Fruit fly (Drosophila melanogaster) whole organism, embryonic: Measurements from ENCODE around the gene Nckx30C.
A peak's percentile ranks its signal among the peaks of the same experiment; 100 is the strongest.

Source experiments
- ATbp ChIP-seq: fragments of 200-800 bp; sonication (Bioruptor generic); optimal IDR thresholded peaks from 2 replicates; lab custom pipeline; 2017; ENCODE audit warnings: missing biosample characterization, mild to moderate bottlenecking, missing genetic modification characterization, missing genetic modification reagents
- Atf3 ChIP-seq: fragments of 200-800 bp; sonication (Bioruptor generic); optimal IDR thresholded peaks from 3 replicates; lab custom pipeline; 2016; ENCODE audit warnings: missing biosample characterization, missing genetic modification characterization
- Awh ChIP-seq: fragments of 200-800 bp; sonication (Bioruptor generic); IDR thresholded peaks from 2 replicates; pipeline ENCODE4, ENCODE4 v1.3.6; 2022; ENCODE audit warnings: missing biosample characterization, missing genetic modification characterization
- CG12219 ChIP-seq: fragments of 200-800 bp; sonication (Bioruptor generic); optimal IDR thresholded peaks from 3 replicates; lab custom pipeline; 2018; ENCODE audit warnings: missing biosample characterization, mild to moderate bottlenecking, missing genetic modification characterization
- CG12769 ChIP-seq: fragments of 200-800 bp; sonication (Bioruptor generic); optimal IDR thresholded peaks from 2 replicates; lab custom pipeline; 2019; ENCODE audit warnings: missing biosample characterization, mild to moderate bottlenecking, missing genetic modification characterization, moderate library complexity
- CG14860 ChIP-seq: fragments of 200-800 bp; sonication (Bioruptor generic); IDR thresholded peaks from 3 replicates; pipeline ENCODE4 v1.3.6; 2022; ENCODE audit warnings: missing biosample characterization, missing genetic modification characterization; ENCODE audit not compliant: partially characterized antibody
- CG15269 ChIP-seq: fragments of 200-800 bp; sonication (Bioruptor generic); optimal IDR thresholded peaks from 2 replicates; lab custom pipeline; 2018; ENCODE audit warnings: missing biosample characterization, mild to moderate bottlenecking, missing genetic modification characterization, moderate library complexity
- CG17359 ChIP-seq: fragments of 200-800 bp; sonication (Bioruptor generic); optimal IDR thresholded peaks from 3 replicates; lab custom pipeline; 2018; ENCODE audit warnings: missing biosample characterization, mild to moderate bottlenecking, missing genetic modification characterization, moderate library complexity
- CG18262 ChIP-seq: fragments of 200-800 bp; optimal IDR thresholded peaks from 3 replicates; lab custom pipeline; 2019; ENCODE audit warnings: missing biosample characterization, mild to moderate bottlenecking, missing genetic modification characterization, moderate library complexity
- CG2120 ChIP-seq: fragments of 200-800 bp; sonication (Bioruptor generic); optimal IDR thresholded peaks from 3 replicates; lab custom pipeline; 2016; ENCODE audit warnings: missing biosample characterization, missing genetic modification characterization
- CG2129 ChIP-seq: fragments of 200-800 bp; sonication (Bioruptor generic); IDR thresholded peaks from 2 replicates; pipeline ENCODE4 v1.3.6; 2022; ENCODE audit warnings: missing biosample characterization, missing genetic modification characterization; ENCODE audit not compliant: partially characterized antibody
- CG2202 ChIP-seq: fragments of 200-800 bp; sonication (Bioruptor generic); optimal IDR thresholded peaks from 2 replicates; lab custom pipeline; 2018; ENCODE audit warnings: missing biosample characterization, mild to moderate bottlenecking, missing genetic modification characterization
- CG3065 ChIP-seq: fragments of 200-800 bp; sonication (Bioruptor generic); optimal IDR thresholded peaks from 2 replicates; lab custom pipeline; 2016; ENCODE audit warnings: missing biosample characterization, missing genetic modification characterization
- CG31388 ChIP-seq: fragments of 200-800 bp; sonication (Bioruptor generic); optimal IDR thresholded peaks from 2 replicates; lab custom pipeline; 2016; ENCODE audit warnings: missing biosample characterization, missing genetic modification characterization
- CG3995 ChIP-seq: fragments of 200-800 bp; sonication (Bioruptor generic); optimal IDR thresholded peaks from 3 replicates; lab custom pipeline; 2016; ENCODE audit warnings: missing biosample characterization, missing genetic modification characterization
- CG4854 ChIP-seq: fragments of 200-800 bp; sonication (Bioruptor generic); optimal IDR thresholded peaks from 2 replicates; lab custom pipeline; 2016; ENCODE audit warnings: missing biosample characterization, missing genetic modification characterization, inconsistent platforms
- CG6254 ChIP-seq: fragments of 200-800 bp; sonication (Bioruptor generic); optimal IDR thresholded peaks from 3 replicates; lab custom pipeline; 2017; ENCODE audit warnings: mild to moderate bottlenecking, missing biosample characterization, missing genetic modification reagents, missing genetic modification characterization
- CG6683 ChIP-seq: fragments of 200-800 bp; sonication (Bioruptor generic); optimal IDR thresholded peaks from 2 replicates; lab custom pipeline; 2017; ENCODE audit warnings: missing biosample characterization, mild to moderate bottlenecking, missing genetic modification characterization, missing genetic modification reagents
- CG7987 ChIP-seq: fragments of 200-800 bp; sonication (Bioruptor generic); optimal IDR thresholded peaks from 2 replicates; lab custom pipeline; 2018; ENCODE audit warnings: missing biosample characterization, mild to moderate bottlenecking, missing genetic modification characterization, moderate library complexity
- Camta ChIP-seq: fragments of 200-800 bp; sonication (Bioruptor generic); optimal IDR thresholded peaks from 2 replicates; lab custom pipeline; 2016; ENCODE audit warnings: missing biosample characterization, missing genetic modification characterization
- CkIIα-i1 ChIP-seq: fragments of 200-800 bp; sonication (Bioruptor generic); IDR thresholded peaks from 2 replicates; pipeline ENCODE4 v1.3.6; 2022; ENCODE audit warnings: missing biosample characterization, missing genetic modification characterization
- CoRest ChIP-seq: fragments of 200-800 bp; sonication (Bioruptor generic); optimal IDR thresholded peaks from 3 replicates; lab custom pipeline; 2018; ENCODE audit warnings: missing biosample characterization, mild to moderate bottlenecking, missing genetic modification characterization, moderate library complexity
- Dad ChIP-seq: fragments of 200-800 bp; sonication (Bioruptor generic); optimal IDR thresholded peaks from 3 replicates; lab custom pipeline; 2016; ENCODE audit warnings: missing biosample characterization, missing genetic modification characterization
- Dek ChIP-seq: fragments of 200-800 bp; sonication (Bioruptor generic); optimal IDR thresholded peaks from 3 replicates; lab custom pipeline; 2019; ENCODE audit warnings: missing biosample characterization, mild to moderate bottlenecking, missing genetic modification characterization, moderate library complexity
- Drgx ChIP-seq: fragments of 200-800 bp; sonication (Bioruptor generic); IDR thresholded peaks from 2 replicates; pipeline ENCODE4 v1.3.6; 2022; ENCODE audit warnings: missing biosample characterization, missing genetic modification characterization
- Hmx ChIP-seq: fragments of 200-800 bp; sonication (Bioruptor generic); optimal IDR thresholded peaks from 2 replicates; lab custom pipeline; 2016; ENCODE audit warnings: missing biosample characterization, missing genetic modification characterization
- Lim3 ChIP-seq: fragments of 200-800 bp; sonication (Bioruptor generic); IDR thresholded peaks from 2 replicates; pipeline ENCODE4 v1.3.6; 2022; ENCODE audit warnings: missing biosample characterization, missing genetic modification characterization
- Med ChIP-seq: fragments of 200-800 bp; sonication (Bioruptor generic); peaks from one replicate; lab custom pipeline; 2016; ENCODE audit warnings: missing biosample characterization, missing genetic modification characterization, mild to moderate bottlenecking, inconsistent platforms, moderate library complexity
- Pdp1 ChIP-seq, 2 experiments: fragments of 200-800 bp; sonication (Bioruptor generic); optimal IDR thresholded peaks; 3 replicates each; lab custom pipeline; 2016; ENCODE audit warnings: missing biosample characterization in 2 of 2, missing genetic modification characterization in 2 of 2, mild to moderate bottlenecking in 1 of 2, moderate library complexity in 1 of 2
- Sox100B ChIP-seq: fragments of 200-800 bp; sonication (Bioruptor generic); optimal IDR thresholded peaks from 3 replicates; lab custom pipeline; 2018; ENCODE audit warnings: missing biosample characterization, mild to moderate bottlenecking, missing genetic modification characterization
- Sry-δ ChIP-seq: fragments of 200-800 bp; sonication (Bioruptor generic); optimal IDR thresholded peaks from 2 replicates; lab custom pipeline; 2016; ENCODE audit warnings: missing biosample characterization, missing genetic modification characterization
- cg ChIP-seq: fragments of 200-800 bp; sonication (Bioruptor generic); optimal IDR thresholded peaks from 3 replicates; lab custom pipeline; 2019; ENCODE audit warnings: missing biosample characterization, mild to moderate bottlenecking, missing genetic modification characterization, moderate library complexity
- chif ChIP-seq, 2 experiments: fragments of 200-800 bp; sonication (Bioruptor generic); optimal IDR thresholded peaks; 3 replicates each; lab custom pipeline; 2016; ENCODE audit warnings: missing biosample characterization in 2 of 2, missing genetic modification characterization in 2 of 2
- chinmo ChIP-seq: fragments of 200-800 bp; sonication (Bioruptor generic); IDR thresholded peaks from 4 replicates; pipeline ENCODE4 v1.3.6; 2022; ENCODE audit warnings: missing biosample characterization, missing genetic modification characterization; ENCODE audit not compliant: partially characterized antibody
- chm ChIP-seq: fragments of 200-800 bp; sonication (Bioruptor generic); IDR thresholded peaks from 2 replicates; pipeline ENCODE4 v1.3.6; 2022; ENCODE audit warnings: missing biosample characterization, missing genetic modification characterization
- crc ChIP-seq: fragments of 200-800 bp; sonication (Bioruptor generic); optimal IDR thresholded peaks from 2 replicates; lab custom pipeline; 2016; ENCODE audit warnings: missing biosample characterization, missing genetic modification characterization
- croc ChIP-seq: fragments of 200-800 bp; sonication (Bioruptor generic); conservative IDR thresholded peaks from 3 replicates; pipeline ENCODE4 v1.3.6; 2022; ENCODE audit warnings: missing biosample characterization, missing genetic modification characterization
- crol ChIP-seq: fragments of 200-800 bp; sonication (Bioruptor generic); IDR thresholded peaks from 2 replicates; pipeline ENCODE4 v1.3.6; 2022; ENCODE audit warnings: missing biosample characterization, missing genetic modification characterization
- eve ChIP-seq, 2 experiments: fragments of >200 bp; optimal IDR thresholded peaks; 2 replicates each; lab custom pipeline; 2017; ENCODE audit warnings: missing biosample characterization in 2 of 2, missing genetic modification characterization in 2 of 2
- grn ChIP-seq: fragments of 200-800 bp; sonication (Bioruptor generic); optimal IDR thresholded peaks from 3 replicates; lab custom pipeline; 2017; ENCODE audit warnings: missing biosample characterization, missing genetic modification characterization
- ham ChIP-seq: fragments of 200-800 bp; sonication (Bioruptor generic); IDR thresholded peaks from 2 replicates; pipeline ENCODE4 v1.3.6; 2022; ENCODE audit warnings: missing biosample characterization, missing genetic modification characterization
- ind ChIP-seq: fragments of 200-800 bp; sonication (Bioruptor generic); optimal IDR thresholded peaks from 3 replicates; lab custom pipeline; 2016; ENCODE audit warnings: missing biosample characterization, missing genetic modification characterization
- lilli ChIP-seq: fragments of 200-800 bp; sonication (Bioruptor generic); optimal IDR thresholded peaks from 3 replicates; lab custom pipeline; 2016; ENCODE audit warnings: missing biosample characterization, missing genetic modification characterization
- pzg ChIP-seq: fragments of 200-800 bp; sonication (Bioruptor generic); optimal IDR thresholded peaks from 3 replicates; lab custom pipeline; 2018; ENCODE audit warnings: missing biosample characterization, mild to moderate bottlenecking, missing genetic modification characterization, moderate library complexity
- repo ChIP-seq: fragments of 200-800 bp; sonication (Bioruptor generic); optimal IDR thresholded peaks from 2 replicates; lab custom pipeline; 2016; ENCODE audit warnings: missing biosample characterization, missing genetic modification characterization
- sim ChIP-seq: fragments of 200-800 bp; sonication (Bioruptor generic); IDR thresholded peaks from 2 replicates; pipeline ENCODE4 v1.3.6; 2022; ENCODE audit warnings: missing biosample characterization, missing genetic modification characterization
- sna ChIP-seq: fragments of 200-800 bp; sonication (Bioruptor generic); IDR thresholded peaks from 2 replicates; pipeline ENCODE4 v1.3.6; 2022; ENCODE audit warnings: missing biosample characterization, missing genetic modification characterization; ENCODE audit not compliant: partially characterized antibody
- so ChIP-seq: fragments of 200-800 bp; sonication (Bioruptor generic); IDR thresholded peaks from 3 replicates; pipeline ENCODE4 v1.3.6; 2022; ENCODE audit warnings: missing biosample characterization, missing genetic modification characterization
- unpg ChIP-seq: fragments of 200-800 bp; sonication (Bioruptor generic); optimal IDR thresholded peaks from 3 replicates; lab custom pipeline; 2018; ENCODE audit warnings: missing biosample characterization, mild to moderate bottlenecking, missing genetic modification characterization, moderate library complexity
- vvl ChIP-seq: fragments of 200-800 bp; sonication (Bioruptor generic); IDR thresholded peaks from 2 replicates; pipeline ENCODE4 v1.3.6; 2022; ENCODE audit warnings: missing biosample characterization, missing genetic modification characterization

The Nckx30C gene

DNA sequence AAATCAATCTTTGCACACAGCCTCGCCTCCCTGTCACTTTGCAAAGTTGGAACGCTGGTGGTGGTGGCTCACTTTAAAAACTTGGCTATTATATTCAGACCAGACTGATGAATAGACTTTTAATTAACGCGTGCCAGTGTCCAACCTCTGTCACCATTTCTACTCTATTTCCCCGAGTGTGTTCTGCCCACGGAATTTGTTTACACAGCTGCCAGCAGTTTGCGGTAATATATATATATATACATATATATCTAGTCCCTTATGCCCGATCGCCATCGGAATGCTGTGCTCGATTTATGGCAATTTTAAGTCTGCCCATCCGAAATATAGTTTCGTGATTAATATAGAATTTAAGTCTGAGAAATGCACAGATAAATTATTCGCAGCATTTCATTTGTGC, 66.5 kb downstream of the Nckx30C start (continued):
- TF ChIP-seq sna (GFP tag; lab: Robert Waterston, UW) (no peak), CG17359 (tag; lab: Kevin White, UChicago) (no peak), CG6683 (GFP tag; lab: Kevin White, UChicago) (no peak), repo (GFP tag; lab: Kevin White, UChicago) (no peak), grn (GFP tag; lab: Kevin White, UChicago) (no peak), ham (GFP tag; lab: Robert Waterston, UW) (no peak), CG6254 (GFP tag; lab: Kevin White, UChicago) (no peak), CG2202 (no peak), Sry-δ (GFP tag; lab: Kevin White, UChicago) (no peak)

DNA sequence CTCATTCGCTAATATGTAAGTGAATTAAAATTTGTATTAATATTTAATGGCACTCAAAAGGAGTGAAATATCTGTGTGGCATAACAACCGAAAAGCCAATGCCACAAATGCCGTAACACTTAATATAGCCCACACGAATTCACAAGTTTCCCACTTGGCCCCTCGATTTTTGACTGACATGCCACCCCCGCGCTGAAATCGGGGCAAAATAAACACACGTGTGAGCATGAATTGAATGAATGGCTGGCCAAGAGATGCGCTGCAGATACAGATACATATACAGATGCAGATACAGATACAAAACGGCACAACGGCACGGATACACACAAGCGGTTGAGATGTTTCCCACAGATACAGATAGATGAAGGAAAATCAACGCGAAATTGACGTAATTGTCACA, 69.2 kb downstream of the Nckx30C start:
- no peak for TF ChIP-seq CG2120 (GFP tag; lab: Kevin White, UChicago)
- no peak for TF ChIP-seq CG2129
- TF ChIP-seq so = peak; percentile 47; the same call in 1 of the 3 replicates
- no peak for TF ChIP-seq ind
- no peak for TF ChIP-seq sim (GFP tag; lab: Robert Waterston, UW)
- TF ChIP-seq Sox100B (GFP tag; lab: Kevin White, UChicago) = no peak
- TF ChIP-seq Dad = no peak
- no peak for TF ChIP-seq croc (GFP tag; lab: Robert Waterston, UW)
- TF ChIP-seq Dek (tag; lab: Kevin White, UChicago) = no peak
- TF ChIP-seq Pdp1 (GFP tag; optimal IDR thresholded peaks at IDR 0.05; lab: Kevin White, UChicago) = peak in 1 of 2 experiments; percentile 89
- no peak for TF ChIP-seq CG3065 (GFP tag; lab: Kevin White, UChicago)
- TF ChIP-seq CG31388 = no peak
- peak; percentile 70; the same call in 2 of the 4 replicates for TF ChIP-seq chinmo
- no peak for TF ChIP-seq lilli
- TF ChIP-seq vvl (GFP tag; lab: Robert Waterston, UW) = no peak
- no peak for TF ChIP-seq CG3995 (GFP tag; lab: Kevin White, UChicago)
- no peak for TF ChIP-seq Awh (GFP tag; lab: Robert Waterston, UW)
- TF ChIP-seq CG7987 = peak; percentile 7
- no peak for TF ChIP-seq unpg (GFP tag; lab: Kevin White, UChicago)
- peak; percentile 45 for TF ChIP-seq Med (GFP tag; lab: Kevin White, UChicago)
- no peak for TF ChIP-seq Camta (GFP tag; lab: Kevin White, UChicago)
- TF ChIP-seq cg (GFP tag; lab: Kevin White, UChicago) = peak; percentile 40
- no peak for TF ChIP-seq ATbp (GFP tag; lab: Kevin White, UChicago)
- TF ChIP-seq crol (GFP tag; lab: Robert Waterston, UW) = peak; percentile 54; the same call in 1 of the 2 replicates
- TF ChIP-seq chif (GFP tag; optimal IDR thresholded peaks at IDR 0.05; lab: Kevin White, UChicago) = no peak
- TF ChIP-seq CG18262 (tag; lab: Kevin White, UChicago) = no peak
- TF ChIP-seq Sry-δ (GFP tag; lab: Kevin White, UChicago) = no peak
- no peak for TF ChIP-seq crc (GFP tag; lab: Kevin White, UChicago)
- no peak for TF ChIP-seq Lim3 (GFP tag; lab: Robert Waterston, UW)
- TF ChIP-seq chm = no peak
- no peak for TF ChIP-seq eve (GFP tag; optimal IDR thresholded peaks at IDR 0.05; lab: Kevin White, UChicago)
- TF ChIP-seq Atf3 (GFP tag; lab: Kevin White, UChicago) = no peak
- peak; percentile 10 for TF ChIP-seq CG15269 (tag; lab: Kevin White, UChicago)
- no peak for TF ChIP-seq Drgx (GFP tag; lab: Robert Waterston, UW)
- TF ChIP-seq CG14860 (GFP tag; lab: Robert Waterston, UW) = no peak
- no peak for TF ChIP-seq Hmx
- no peak for TF ChIP-seq CkIIα-i1 (GFP tag; lab: Robert Waterston, UW)
- no peak for TF ChIP-seq CG12219 (GFP tag; lab: Kevin White, UChicago)
- TF ChIP-seq CoRest (tag; lab: Kevin White, UChicago) = no peak
- peak; percentile 74 for TF ChIP-seq CG12769 (tag; lab: Kevin White, UChicago)
- no peak for TF ChIP-seq pzg (GFP tag; lab: Kevin White, UChicago)
- no peak for TF ChIP-seq CG4854 (GFP tag; lab: Kevin White, UChicago)
